Worm (Caenorhabditis elegans): ENCODE data around the gene Y75B8A.18.

Gene Y75B8A.18

ce11 chrIII:12205271-12205670, 20.8 kb downstream of the Y75B8A.18 start:
- TF ChIP-seq lin-13 (tag; optimal IDR thresholded peaks at IDR 0.05) = no peak

- TF ChIP-seq nhr-2 (tag; optimal IDR thresholded peaks at IDR 0.05) (no peak), nhr-28 (tag; optimal IDR thresholded peaks at IDR 0.05) (no peak), ces-1 (GFP tag; optimal IDR thresholded peaks at IDR 0.05) (no peak), unc-39 (tag; optimal IDR thresholded peaks at IDR 0.05) (no peak), mls-2 (tag; optimal IDR thresholded peaks at IDR 0.05) (no peak), cnd-1 (tag; optimal IDR thresholded peaks at IDR 0.05) (no peak), snpc-4 (tag; optimal IDR thresholded peaks at IDR 0.05) (no peak), ceh-83 (GFP tag; optimal IDR thresholded peaks at IDR 0.05) (no peak), drap-1 (GFP tag; optimal IDR thresholded peaks at IDR 0.05) (no peak), hlh-1 (tag; optimal IDR thresholded peaks at IDR 0.05) (no peak), lsy-2 (tag; optimal IDR thresholded peaks at IDR 0.05) (no peak), mep-1 (tag; optimal IDR thresholded peaks at IDR 0.05) (no peak)
Measured at ce11 chrIII:12202437-12202836, 23.6 kb downstream of the Y75B8A.18 start, which contains the start of gene osm-12. Gene osm-12 (minus strand): TSS chrIII:12202537.

ce11 chrIII:12198135-12198534, 27.9 kb downstream of the Y75B8A.18 start:
- no peak for TF ChIP-seq ceh-83 (GFP tag; optimal IDR thresholded peaks at IDR 0.05)
- no peak for TF ChIP-seq mep-1 (tag; optimal IDR thresholded peaks at IDR 0.05)
- no peak for TF ChIP-seq cnd-1 (tag; optimal IDR thresholded peaks at IDR 0.05)
- no peak for TF ChIP-seq nhr-2 (tag; optimal IDR thresholded peaks at IDR 0.05)
- no peak for TF ChIP-seq mls-2 (tag; optimal IDR thresholded peaks at IDR 0.05)
- TF ChIP-seq drap-1 (GFP tag; optimal IDR thresholded peaks at IDR 0.05) = no peak
- no peak for TF ChIP-seq unc-39 (tag; optimal IDR thresholded peaks at IDR 0.05)
- TF ChIP-seq bed-3 (GFP tag; optimal IDR thresholded peaks at IDR 0.05) = no peak
- TF ChIP-seq zip-8 (tag; optimal IDR thresholded peaks at IDR 0.05) = no peak
- no peak for TF ChIP-seq pha-4 (tag; optimal IDR thresholded peaks at IDR 0.05)
- TF ChIP-seq elt-3 (tag; optimal IDR thresholded peaks at IDR 0.05) = no peak
- TF ChIP-seq nhr-12 (tag; optimal IDR thresholded peaks at IDR 0.05) = no peak
- no peak for TF ChIP-seq nhr-28 (tag; optimal IDR thresholded peaks at IDR 0.05)
- TF ChIP-seq sptf-1 (tag; optimal IDR thresholded peaks at IDR 0.05) = no peak

- TF ChIP-seq flh-1 (GFP tag; optimal IDR thresholded peaks at IDR 0.05) (no peak), lin-32 (GFP tag; optimal IDR thresholded peaks at IDR 0.05) (no peak), M03D4.4 (tag; optimal IDR thresholded peaks at IDR 0.05) (no peak), elt-1 (tag; optimal IDR thresholded peaks at IDR 0.05; ENCODE audit: borderline replicate concordance, insufficient read depth) (no peak), unc-120 (tag; optimal IDR thresholded peaks at IDR 0.05; ENCODE audit: poor library complexity, severe bottlenecking) (no peak), sem-2 (GFP tag; optimal IDR thresholded peaks at IDR 0.05) (no peak), ceh-43 (GFP tag; optimal IDR thresholded peaks at IDR 0.05) (no peak)
Measured at ce11 chrIII:12195991-12196390, 30.0 kb downstream of the Y75B8A.18 start.

ce11 chrIII:12194190-12194589, 31.8 kb downstream of the Y75B8A.18 start, which contains the start of gene Y75B8A.44:
Gene Y75B8A.44 (plus strand): TSS chrIII:12194490.
- no peak for TF ChIP-seq mls-2 (tag; optimal IDR thresholded peaks at IDR 0.05)
- TF ChIP-seq hlh-1 (tag; optimal IDR thresholded peaks at IDR 0.05) = no peak
- no peak for TF ChIP-seq bed-3 (GFP tag; optimal IDR thresholded peaks at IDR 0.05)
- no peak for TF ChIP-seq mab-5 (tag; optimal IDR thresholded peaks at IDR 0.05)
- TF ChIP-seq lin-32 (GFP tag; optimal IDR thresholded peaks at IDR 0.05) = no peak
- TF ChIP-seq sem-2 (GFP tag; optimal IDR thresholded peaks at IDR 0.05) = no peak
- no peak for TF ChIP-seq flh-1 (GFP tag; optimal IDR thresholded peaks at IDR 0.05)
- no peak for TF ChIP-seq mep-1 (tag; optimal IDR thresholded peaks at IDR 0.05)
- TF ChIP-seq zip-8 (tag; optimal IDR thresholded peaks at IDR 0.05) = no peak
- TF ChIP-seq elt-1 (tag; optimal IDR thresholded peaks at IDR 0.05; ENCODE audit: borderline replicate concordance, insufficient read depth) = no peak
- no peak for TF ChIP-seq elt-3 (tag; optimal IDR thresholded peaks at IDR 0.05)
- no peak for TF ChIP-seq ceh-43 (GFP tag; optimal IDR thresholded peaks at IDR 0.05)
- TF ChIP-seq nhr-237 (tag; optimal IDR thresholded peaks at IDR 0.05) = no peak
- TF ChIP-seq sptf-1 (tag; optimal IDR thresholded peaks at IDR 0.05) = no peak

- TF ChIP-seq lin-13 (tag; optimal IDR thresholded peaks at IDR 0.05) (no peak), zip-8 (tag; optimal IDR thresholded peaks at IDR 0.05) (no peak), sptf-1 (tag; optimal IDR thresholded peaks at IDR 0.05) (no peak), ztf-11 (tag; optimal IDR thresholded peaks at IDR 0.05) (no peak), blmp-1 (tag; optimal IDR thresholded peaks at IDR 0.05) (no peak), cnd-1 (tag; optimal IDR thresholded peaks at IDR 0.05) (no peak), lsy-2 (tag; optimal IDR thresholded peaks at IDR 0.05) (no peak), lin-32 (GFP tag; optimal IDR thresholded peaks at IDR 0.05) (no peak), nhr-76 (tag; optimal IDR thresholded peaks at IDR 0.05) (no peak), elt-1 (tag; optimal IDR thresholded peaks at IDR 0.05; ENCODE audit: borderline replicate concordance, insufficient read depth) (no peak), mab-5 (tag; optimal IDR thresholded peaks at IDR 0.05) (no peak), bed-3 (GFP tag; optimal IDR thresholded peaks at IDR 0.05) (no peak), nhr-12 (tag; optimal IDR thresholded peaks at IDR 0.05) (no peak), ceh-83 (GFP tag; optimal IDR thresholded peaks at IDR 0.05) (no peak), snpc-4 (tag; optimal IDR thresholded peaks at IDR 0.05) (no peak), nhr-2 (tag; optimal IDR thresholded peaks at IDR 0.05) (no peak), unc-39 (tag; optimal IDR thresholded peaks at IDR 0.05) (no peak)
Measured at ce11 chrIII:12188236-12188635, 37.8 kb downstream of the Y75B8A.18 start.

All from whole organism, mixed stage, embryonic.